Worm (Caenorhabditis elegans) whole organism, L4 larva: ENCODE measurements around the gene ida-1.

Source experiments
- mxl-2 ChIP-seq: fragments of 200-800 bp; sonication (Bioruptor generic); conservative IDR thresholded peaks from 2 replicates; pipeline ENCODE4 v1.3.6; 2022; ENCODE audit warnings: missing genetic modification reagents, missing genetic modification characterization, missing compliant biosample characterization
- pqm-1 ChIP-seq: sonication (generic microtip); optimal IDR thresholded peaks from 2 replicates; lab custom pipeline; 2017; ENCODE audit warnings: missing biosample characterization, missing genetic modification characterization
- unc-39 ChIP-seq: sonication (generic microtip); optimal IDR thresholded peaks from 2 replicates; lab custom pipeline; 2017; ENCODE audit warnings: missing biosample characterization, missing genetic modification characterization

DNA sequence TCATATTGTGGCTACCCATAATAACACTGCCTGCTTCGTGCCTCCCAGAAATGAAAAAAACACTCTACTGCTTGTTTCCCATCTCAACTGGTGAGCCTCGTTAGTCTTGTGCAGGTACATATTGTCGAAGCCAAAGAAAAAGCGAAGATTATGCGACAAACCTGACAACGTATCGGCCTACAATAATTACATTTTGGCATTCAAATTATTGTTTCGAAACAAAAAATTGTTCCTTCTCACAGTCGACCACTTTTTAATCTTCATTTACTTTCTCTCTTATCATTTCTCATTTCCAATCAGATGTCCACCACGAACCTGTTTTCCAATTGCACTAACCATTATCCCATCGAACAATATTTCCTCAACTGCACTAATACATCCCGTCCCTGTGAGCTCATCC is 12.3 kb upstream of the ida-1 start, which contains the start of gene B0244.15:
- no peak for TF ChIP-seq pqm-1 (tag; lab: Kevin White, UChicago)
- TF ChIP-seq mxl-2 = no peak
- TF ChIP-seq unc-39 (tag; lab: Kevin White, UChicago) = no peak
